Worm (Caenorhabditis elegans): ENCODE measurements around the gene btb-14.

- TF ChIP-seq nhr-237 (tag; optimal IDR thresholded peaks at IDR 0.05) (no peak), pha-4 (GFP tag; IDR thresholded peaks at IDR 0.05) (no peak), pha-4 (tag; optimal IDR thresholded peaks at IDR 0.05) (no peak), ceh-28 (tag; optimal IDR thresholded peaks at IDR 0.05) (no peak), nhr-102 (tag; optimal IDR thresholded peaks at IDR 0.05) (no peak), nhr-25 (tag; optimal IDR thresholded peaks at IDR 0.05; ENCODE audit: borderline replicate concordance, insufficient read depth) (no peak), snpc-4 (tag; optimal IDR thresholded peaks at IDR 0.05) (no peak), R02D3.7 (tag; optimal IDR thresholded peaks at IDR 0.05) (no peak)
These were observed 14.4 kb downstream of the btb-14 start, which contains the start of gene F57G9.7 for ce11 chrII:12397656-12398055.

Data from whole organism, L4 larva.